Fruit fly (Drosophila melanogaster): ENCODE data around the gene robo2.

The robo2 gene

DNA sequence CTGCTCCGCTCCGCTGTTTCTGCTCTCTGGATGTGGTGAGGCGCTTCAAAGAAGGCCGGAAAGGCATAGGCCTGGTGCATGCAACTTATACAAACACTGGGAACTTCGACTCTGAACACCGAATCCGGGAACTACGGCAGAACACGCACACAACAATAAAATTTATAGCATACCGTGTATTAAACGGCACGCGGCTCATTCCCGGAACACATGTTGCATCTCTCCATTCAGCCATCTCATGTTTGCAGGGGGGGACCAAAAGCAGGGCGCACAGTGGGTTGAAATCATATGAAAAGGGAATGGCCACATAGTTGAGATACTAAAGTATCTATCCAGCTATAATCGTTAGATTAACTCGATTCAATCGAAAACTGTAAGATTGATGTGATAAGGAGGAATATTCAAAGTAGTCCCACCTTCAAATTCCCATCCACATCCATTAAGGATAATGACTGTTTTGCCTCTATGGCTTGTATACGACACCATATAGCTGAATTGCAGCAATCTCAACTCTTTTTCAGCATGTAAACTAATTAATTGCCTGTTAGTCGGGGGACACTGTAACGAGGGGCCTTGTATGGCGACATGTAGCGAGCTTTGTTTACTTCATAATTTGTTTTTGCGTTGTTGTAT lies 19.7 kb upstream of the robo2 start (continued):
- TF ChIP-seq CG3995 (GFP tag; optimal IDR thresholded peaks at IDR 0.05) (no peak), cas (GFP tag; IDR thresholded peaks at IDR 0.05) (no peak), H15 (GFP tag; IDR thresholded peaks at IDR 0.05) (peak; percentile 51; the same call in 1 of the 3 replicates), CG7745 (tag; optimal IDR thresholded peaks at IDR 0.05) (no peak), Hr3 (GFP tag; optimal IDR thresholded peaks at IDR 0.05) (peak; percentile 71), CG11085 (GFP tag; IDR thresholded peaks at IDR 0.05) (no peak), CG5180 (GFP tag; optimal IDR thresholded peaks at IDR 0.05) (peak; percentile 59), croc (GFP tag; conservative IDR thresholded peaks at IDR 0.05) (peak; percentile 65), CG33557 (GFP tag; optimal IDR thresholded peaks at IDR 0.05) (peak; percentile 46), run (tag; optimal IDR thresholded peaks at IDR 0.05) (peak; percentile 31), Xbp1 (GFP tag; optimal IDR thresholded peaks at IDR 0.05) (peak; percentile 66), caup (GFP tag; optimal IDR thresholded peaks at IDR 0.05; ENCODE audit: severe bottlenecking) (no peak), ATbp (GFP tag; optimal IDR thresholded peaks at IDR 0.05) (peak; percentile 77), CG4707 (GFP tag; optimal IDR thresholded peaks at IDR 0.05) (peak; percentile 50), oc (tag; optimal IDR thresholded peaks at IDR 0.05) (peak; percentile 54), Oli (tag; optimal IDR thresholded peaks at IDR 0.05) (peak; percentile 83), jigr1 (GFP tag; IDR thresholded peaks at IDR 0.05) (peak; percentile 49; the same call in 1 of the 3 replicates), CG10366 (GFP tag; IDR thresholded peaks at IDR 0.05) (peak; percentile 45), scrt (GFP tag; optimal IDR thresholded peaks at IDR 0.05) (peak; percentile 55), disco-r (GFP tag; optimal IDR thresholded peaks at IDR 0.05) (peak; percentile 31), Doc3 (GFP tag; IDR thresholded peaks at IDR 0.05; ENCODE audit: partially characterized antibody) (no peak), Bgb (GFP tag; IDR thresholded peaks at IDR 0.05; ENCODE audit: partially characterized antibody) (no peak), CG9437 (GFP tag; optimal IDR thresholded peaks at IDR 0.05) (peak; percentile 62), Dll (GFP tag; IDR thresholded peaks at IDR 0.05; ENCODE audit: partially characterized antibody) (no peak), Sox100B (GFP tag; optimal IDR thresholded peaks at IDR 0.05) (peak; percentile 78), CG4424 (GFP tag; optimal IDR thresholded peaks at IDR 0.05) (peak; percentile 80), chm (GFP tag; IDR thresholded peaks at IDR 0.05) (no peak), wdn (GFP tag; IDR thresholded peaks at IDR 0.05) (no peak), Asciz (GFP tag; optimal IDR thresholded peaks at IDR 0.05) (peak; percentile 47), Side (GFP tag; optimal IDR thresholded peaks at IDR 0.05) (peak; percentile 36), CG11398 (GFP tag; optimal IDR thresholded peaks at IDR 0.05) (no peak), YL-1 (GFP tag; optimal IDR thresholded peaks at IDR 0.05) (no peak), fd96Cb (tag; optimal IDR thresholded peaks at IDR 0.05) (peak; percentile 77), CG34422 (GFP tag; IDR thresholded peaks at IDR 0.05) (peak; percentile 45; the same call in 1 of the 3 replicates), CG2875 (GFP tag; optimal IDR thresholded peaks at IDR 0.05) (peak; percentile 76), PHDP (tag; optimal IDR thresholded peaks at IDR 0.05) (peak; percentile 73), CG3407 (GFP tag; optimal IDR thresholded peaks at IDR 0.05) (peak; percentile 62), pita (GFP tag; optimal IDR thresholded peaks at IDR 0.05) (no peak), zfh2 (GFP tag; optimal IDR thresholded peaks at IDR 0.05) (no peak), NK7.1 (GFP tag; optimal IDR thresholded peaks at IDR 0.05) (no peak), tup (GFP tag; optimal IDR thresholded peaks at IDR 0.05) (no peak), CG6813 (GFP tag; optimal IDR thresholded peaks at IDR 0.05) (peak; percentile 19), pho (GFP tag; optimal IDR thresholded peaks at IDR 0.05) (no peak), inv (GFP tag; IDR thresholded peaks at IDR 0.05; ENCODE audit: partially characterized antibody) (no peak; the same call in 1 of the 2 replicates), repo (GFP tag; optimal IDR thresholded peaks at IDR 0.05) (peak; percentile 40), Nf-YA (GFP tag; IDR thresholded peaks at IDR 0.05) (0 out of 2 replicates have a peak, but pooled peaks have one; percentile 19), sens-2 (GFP tag; IDR thresholded peaks at IDR 0.05) (peak; percentile 48), CG31441 (GFP tag; IDR thresholded peaks at IDR 0.05) (peak; percentile 83), CG3065 (GFP tag; optimal IDR thresholded peaks at IDR 0.05) (peak; percentile 46)
